Fruit fly (Drosophila melanogaster): ENCODE data around the gene CG42331.

Gene CG42331

DNA sequence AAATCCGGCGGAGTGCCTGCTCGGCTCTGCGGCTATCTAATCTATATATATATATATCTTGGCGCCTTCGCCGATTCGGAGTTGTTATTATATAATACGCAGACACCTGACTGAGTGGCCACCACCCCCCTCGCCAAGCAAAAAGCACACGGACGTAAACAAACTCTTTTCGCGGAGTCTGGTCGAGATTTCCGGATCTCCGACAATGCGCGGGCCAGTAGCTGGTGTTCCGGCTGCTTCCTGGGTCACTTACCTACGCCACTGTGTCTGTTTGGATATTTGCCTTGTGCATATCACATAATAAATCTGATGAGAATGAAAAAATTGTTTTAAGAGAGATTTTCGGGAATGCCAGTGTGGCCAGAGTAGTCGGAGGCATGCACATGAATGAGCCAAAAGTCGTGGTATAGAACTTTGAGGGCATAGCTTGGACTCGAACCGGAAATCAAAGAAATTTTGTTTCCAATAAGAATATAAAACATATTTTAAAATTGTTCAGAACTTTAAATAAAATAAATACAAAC lies 15.1 kb downstream of the CG42331 start, which contains the start of gene CG5805 (continued):
- TF ChIP-seq N (GFP tag; optimal IDR thresholded peaks at IDR 0.05) (no peak), Hnf4 (GFP tag; optimal IDR thresholded peaks at IDR 0.05) (no peak), Hr83 (GFP tag; optimal IDR thresholded peaks at IDR 0.05; ENCODE audit: poor library complexity, severe bottlenecking) (peak; percentile 34), Vsx2 (GFP tag; optimal IDR thresholded peaks at IDR 0.05; ENCODE audit: partially characterized antibody) (no peak), CG9705 (GFP tag; optimal IDR thresholded peaks at IDR 0.05) (peak; percentile 79), brk (GFP tag; optimal IDR thresholded peaks at IDR 0.05) (no peak)

DNA sequence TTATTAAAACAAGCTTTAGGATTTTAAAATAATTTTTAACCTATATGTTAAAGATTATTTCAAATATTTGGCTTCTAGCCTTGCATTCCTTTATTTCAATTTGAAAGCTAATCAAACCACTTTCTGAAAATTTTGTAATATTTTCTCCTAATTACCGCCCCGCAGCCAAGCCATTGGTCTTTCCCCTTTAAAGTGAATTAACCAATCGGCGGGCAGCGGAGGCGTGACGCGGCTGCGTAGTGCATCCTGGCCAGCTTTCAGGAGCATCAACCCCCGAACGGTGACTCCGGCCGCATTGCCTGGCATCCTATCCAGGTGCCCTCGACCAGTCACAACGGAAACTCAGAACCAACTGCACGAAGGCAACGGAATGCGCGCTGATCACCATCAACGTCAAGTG lies 15.8 kb downstream of the CG42331 start, which contains the start of gene Ets96B:
Gene Ets96B, plus strand, starts transcription at position 321 of the 400 bp plus-strand sequence.
- TF ChIP-seq foxo (GFP tag; optimal IDR thresholded peaks at IDR 0.05), result no peak
- no peak for TF ChIP-seq tai (GFP tag; optimal IDR thresholded peaks at IDR 0.05)
- TF ChIP-seq usp (GFP tag; optimal IDR thresholded peaks at IDR 0.05), result no peak
- TF ChIP-seq jim (GFP tag; optimal IDR thresholded peaks at IDR 0.05), result no peak
- TF ChIP-seq sv (GFP tag; optimal IDR thresholded peaks at IDR 0.05), result no peak
- no peak for TF ChIP-seq lola (GFP tag; optimal IDR thresholded peaks at IDR 0.05)
- no peak for TF ChIP-seq Hr83 (GFP tag; optimal IDR thresholded peaks at IDR 0.05; ENCODE audit: poor library complexity, severe bottlenecking)
- no peak for TF ChIP-seq GATAd (GFP tag; optimal IDR thresholded peaks at IDR 0.05)
- TF ChIP-seq OdsH (GFP tag; optimal IDR thresholded peaks at IDR 0.05), result no peak
- TF ChIP-seq HLH106 (tag; optimal IDR thresholded peaks at IDR 0.05), result no peak
- TF ChIP-seq Myc (optimal IDR thresholded peaks at IDR 0.05), result no peak

DNA sequence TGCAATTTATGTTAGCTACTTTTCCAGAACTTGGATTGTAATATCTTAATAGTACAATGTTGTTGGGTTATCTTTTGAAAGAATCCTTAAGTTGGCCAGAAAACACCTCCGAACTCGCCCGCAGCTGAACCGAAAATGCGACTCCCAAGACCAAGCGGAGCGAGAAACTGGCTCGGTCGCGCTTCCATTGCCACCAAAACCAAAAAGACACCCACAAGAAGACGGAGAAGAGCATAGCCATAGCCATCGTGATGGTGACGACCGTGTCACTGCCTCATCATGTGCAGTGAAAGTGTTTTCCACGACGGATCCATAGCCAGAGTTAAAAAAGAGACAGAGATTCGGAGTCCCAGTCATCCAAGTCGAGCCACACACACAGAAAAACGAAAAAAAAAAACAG lies 18.1 kb downstream of the CG42331 start, which contains the start of gene CG13634:
Gene CG13634, minus strand, starts transcription at position 101 of the 400 bp plus-strand sequence.
- TF ChIP-seq jim (GFP tag; optimal IDR thresholded peaks at IDR 0.05) (no peak), Abd-B (GFP tag; optimal IDR thresholded peaks at IDR 0.05) (no peak), pan (optimal IDR thresholded peaks at IDR 0.05) (no peak)

DNA sequence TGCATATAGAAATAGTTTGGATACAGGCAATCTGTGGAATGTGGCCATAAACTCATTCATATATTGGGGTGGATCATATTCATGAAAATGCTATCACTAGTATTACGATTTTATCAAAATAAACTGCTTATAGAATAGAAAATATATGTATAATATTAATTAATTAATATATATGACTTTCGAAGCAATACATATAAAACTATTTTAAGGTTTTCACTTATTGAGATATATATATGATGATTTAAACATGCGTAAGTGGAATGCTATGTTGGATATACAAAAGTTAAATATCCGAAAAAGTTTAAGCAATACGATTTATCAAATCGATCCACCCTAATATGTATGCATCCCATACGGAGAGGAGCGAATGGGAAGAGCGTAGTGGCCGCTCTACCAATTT lies 26.6 kb downstream of the CG42331 start:
- TF ChIP-seq jim (GFP tag; optimal IDR thresholded peaks at IDR 0.05) (no peak), tai (GFP tag; optimal IDR thresholded peaks at IDR 0.05) (no peak), dsf (GFP tag; optimal IDR thresholded peaks at IDR 0.05; ENCODE audit: borderline replicate concordance) (no peak), h (GFP tag; optimal IDR thresholded peaks at IDR 0.05) (no peak), fru (GFP tag; optimal IDR thresholded peaks at IDR 0.05) (no peak), Hr83 (GFP tag; optimal IDR thresholded peaks at IDR 0.05; ENCODE audit: poor library complexity, severe bottlenecking) (no peak), lola (GFP tag; optimal IDR thresholded peaks at IDR 0.05) (no peak), GATAd (GFP tag; optimal IDR thresholded peaks at IDR 0.05) (no peak), dl (GFP tag; optimal IDR thresholded peaks at IDR 0.05; ENCODE audit: insufficient read depth in 1 of 2, partially characterized antibody in 2 of 2) (no peak), br (GFP tag; optimal IDR thresholded peaks at IDR 0.05) (no peak), Abd-B (GFP tag; optimal IDR thresholded peaks at IDR 0.05) (no peak), sage (GFP tag; optimal IDR thresholded peaks at IDR 0.05) (no peak)

DNA sequence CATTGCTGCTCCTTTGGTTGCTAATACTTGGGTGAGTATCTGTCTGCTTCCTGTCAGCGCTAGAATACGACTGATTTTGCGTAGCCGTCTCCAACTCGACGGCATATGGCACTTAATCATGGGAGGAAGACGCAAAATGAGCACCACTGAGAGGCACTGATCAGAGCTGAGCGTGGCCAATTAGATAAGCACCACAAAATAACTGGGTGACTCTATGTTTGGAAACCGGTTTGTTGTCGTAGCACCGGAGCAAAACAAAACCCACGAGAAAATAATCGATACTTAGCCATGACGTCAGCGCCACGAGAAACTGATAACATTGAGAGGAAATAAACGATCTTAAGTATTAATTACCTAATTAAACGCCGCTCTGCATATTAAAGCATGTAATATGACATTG lies 27.5 kb downstream of the CG42331 start, which contains the start of gene Ude:
Gene Ude, minus strand, starts transcription at position 166 of the 400 bp plus-strand sequence.
- TF ChIP-seq dl (GFP tag; optimal IDR thresholded peaks at IDR 0.05; ENCODE audit: insufficient read depth in 1 of 2, partially characterized antibody in 2 of 2), result peak in 1 of 2 experiments; percentile 44
- no peak for TF ChIP-seq Hnf4 (GFP tag; optimal IDR thresholded peaks at IDR 0.05)
- no peak for TF ChIP-seq tai (GFP tag; optimal IDR thresholded peaks at IDR 0.05)
- peak; percentile 11 for TF ChIP-seq psq (GFP tag; optimal IDR thresholded peaks at IDR 0.05)
- no peak for TF ChIP-seq Rel (GFP tag; optimal IDR thresholded peaks at IDR 0.05)
- no peak for TF ChIP-seq Rel (tag; optimal IDR thresholded peaks at IDR 0.05)
- peak; percentile 59 for TF ChIP-seq Vsx2 (GFP tag; optimal IDR thresholded peaks at IDR 0.05; ENCODE audit: partially characterized antibody)
- TF ChIP-seq Dif (GFP tag; optimal IDR thresholded peaks at IDR 0.05; ENCODE audit: partially characterized antibody), result peak; percentile 65

DNA sequence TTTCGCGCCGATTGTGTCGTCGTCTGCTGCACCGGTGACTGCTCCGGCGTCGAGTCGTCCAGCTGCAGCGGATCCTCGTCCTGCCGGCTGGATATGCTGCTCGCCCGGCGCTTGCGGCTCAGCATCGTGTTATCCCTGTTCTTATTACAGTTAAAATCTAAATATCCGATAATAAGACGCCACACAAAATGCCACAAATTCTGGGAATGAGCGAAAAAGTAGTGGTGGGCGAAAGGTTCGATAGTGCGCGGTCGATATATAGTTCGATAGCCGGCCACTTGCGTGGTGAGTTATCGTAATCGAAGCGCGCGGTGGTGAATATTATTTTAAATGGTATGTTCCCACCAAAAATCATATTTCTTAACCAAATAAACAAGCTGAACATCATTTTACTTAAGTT lies 33.1 kb downstream of the CG42331 start, which contains the start of gene polybromo:
Gene polybromo, minus strand, starts transcription at position 212 of the 400 bp plus-strand sequence.
- no peak for TF ChIP-seq sv (GFP tag; optimal IDR thresholded peaks at IDR 0.05)
- TF ChIP-seq Myc (optimal IDR thresholded peaks at IDR 0.05), result peak; percentile 72
- no peak for TF ChIP-seq foxo (GFP tag; optimal IDR thresholded peaks at IDR 0.05)
